Worm (Caenorhabditis elegans): ENCODE measurements around the gene Y6E2A.5.

ce11 chrV:15710401-15710800, 8.1 kb downstream of the Y6E2A.5 start, which contains the start of gene Y6E2A.1:
- no peak for TF ChIP-seq jun-1 (tag; optimal IDR thresholded peaks at IDR 0.05)
- no peak for TF ChIP-seq tbx-2 (tag; optimal IDR thresholded peaks at IDR 0.05)
- no peak for TF ChIP-seq aha-1 (tag; optimal IDR thresholded peaks at IDR 0.05)
- no peak for TF ChIP-seq lin-13 (GFP tag; optimal IDR thresholded peaks at IDR 0.05)
- TF ChIP-seq pqm-1 (tag; optimal IDR thresholded peaks at IDR 0.05) = no peak
- no peak for TF ChIP-seq fkh-4 (tag; optimal IDR thresholded peaks at IDR 0.05; ENCODE audit: borderline replicate concordance)
- no peak for TF ChIP-seq nhr-20 (tag; optimal IDR thresholded peaks at IDR 0.05)
- TF ChIP-seq sox-4 (tag; optimal IDR thresholded peaks at IDR 0.05) = no peak
- TF ChIP-seq fkh-10 (GFP tag; optimal IDR thresholded peaks at IDR 0.05) = no peak
- no peak for TF ChIP-seq mdl-1 (tag; optimal IDR thresholded peaks at IDR 0.05)
